Worm (Caenorhabditis elegans): Measurements from ENCODE around the gene grl-12.

ce11 chrV:8658577-8659362 lies 22.0 kb upstream of the grl-12 start:
- TF ChIP-seq nhr-76 (tag; optimal IDR thresholded peaks at IDR 0.05) (no peak), unc-39 (tag; optimal IDR thresholded peaks at IDR 0.05) (no peak), nhr-237 (tag; optimal IDR thresholded peaks at IDR 0.05) (no peak), nhr-28 (tag; optimal IDR thresholded peaks at IDR 0.05) (no peak)

Measured in whole organism, mixed stage, embryonic.